Worm (Caenorhabditis elegans): Measurements from ENCODE around the gene F54F2.9.
A peak's percentile ranks its signal among the peaks of the same experiment; 100 is the strongest.

The F54F2.9 gene

ce11 chrIII:8795595-8796141, 31.4 kb downstream of the F54F2.9 start:
- TF ChIP-seq mbf-1 (tag; optimal IDR thresholded peaks at IDR 0.05) (no peak), aly-2 (tag; optimal IDR thresholded peaks at IDR 0.05) (no peak), skn-1 (tag; optimal IDR thresholded peaks at IDR 0.05) (no peak), nhr-11 (tag; optimal IDR thresholded peaks at IDR 0.05) (no peak), egl-27 (tag; optimal IDR thresholded peaks at IDR 0.05) (peak; percentile 97), nhr-23 (tag; optimal IDR thresholded peaks at IDR 0.05) (no peak), lin-11 (tag; optimal IDR thresholded peaks at IDR 0.05) (peak; percentile 87), lsy-2 (tag; optimal IDR thresholded peaks at IDR 0.05) (peak; percentile 83 to 95), zag-1 (tag; optimal IDR thresholded peaks at IDR 0.05) (peak; percentile 98), sma-3 (GFP tag; optimal IDR thresholded peaks at IDR 0.05) (peak; percentile 96), alr-1 (tag; optimal IDR thresholded peaks at IDR 0.05) (peak; percentile 85), R02D3.7 (tag; optimal IDR thresholded peaks at IDR 0.05) (peak; percentile 31), C34F6.9 (tag; optimal IDR thresholded peaks at IDR 0.05) (peak; percentile 97), ztf-4 (tag; optimal IDR thresholded peaks at IDR 0.05) (peak; percentile 96), lin-13 (GFP tag; optimal IDR thresholded peaks at IDR 0.05) (peak; percentile 95), nhr-10 (tag; optimal IDR thresholded peaks at IDR 0.05) (peak; percentile 29), lin-39 (tag; optimal IDR thresholded peaks at IDR 0.05) (peak; percentile 48), ceh-16 (tag; optimal IDR thresholded peaks at IDR 0.05) (peak; percentile 67), nhr-77 (tag; optimal IDR thresholded peaks at IDR 0.05) (peak; percentile 65), nhr-25 (tag; optimal IDR thresholded peaks at IDR 0.05) (peak; percentile 97), F13H6.1 (tag; optimal IDR thresholded peaks at IDR 0.05) (peak; percentile 99), sem-4 (tag; optimal IDR thresholded peaks at IDR 0.05) (peak; percentile 98), nhr-12 (tag; optimal IDR thresholded peaks at IDR 0.05) (no peak), ztf-11 (tag; optimal IDR thresholded peaks at IDR 0.05) (peak; percentile 13), unc-39 (tag; optimal IDR thresholded peaks at IDR 0.05) (peak; percentile 64), ama-1 (optimal IDR thresholded peaks at IDR 0.05) (peak; percentile 82), elt-1 (tag; optimal IDR thresholded peaks at IDR 0.05) (no peak), nhr-129 (tag; optimal IDR thresholded peaks at IDR 0.05) (peak; percentile 90), ceh-82 (tag; optimal IDR thresholded peaks at IDR 0.05) (peak; percentile 39), nhr-21 (tag; optimal IDR thresholded peaks at IDR 0.05) (peak; percentile 98), Y55F3AM.14 (GFP tag; optimal IDR thresholded peaks at IDR 0.05) (peak; percentile 94), blmp-1 (tag; optimal IDR thresholded peaks at IDR 0.05; ENCODE audit: insufficient read depth) (peak; percentile 87), nhr-237 (tag; optimal IDR thresholded peaks at IDR 0.05) (peak; percentile 54), mab-5 (tag; optimal IDR thresholded peaks at IDR 0.05) (peak; percentile 87), gmeb-1 (tag; optimal IDR thresholded peaks at IDR 0.05) (peak; percentile 77), unc-62 (GFP tag; optimal IDR thresholded peaks at IDR 0.05) (peak; percentile 98), sma-9 (GFP tag; optimal IDR thresholded peaks at IDR 0.05) (peak; percentile 99), sma-9 (tag; optimal IDR thresholded peaks at IDR 0.05) (peak; percentile 84), dmd-4 (tag; optimal IDR thresholded peaks at IDR 0.05) (no peak), fos-1 (tag; optimal IDR thresholded peaks at IDR 0.05) (peak; percentile 97), peb-1 (tag; optimal IDR thresholded peaks at IDR 0.05) (no peak), nhr-6 (tag; optimal IDR thresholded peaks at IDR 0.05) (peak; percentile 94), elt-3 (tag; optimal IDR thresholded peaks at IDR 0.05) (no peak), crh-2 (tag; optimal IDR thresholded peaks at IDR 0.05) (peak; percentile 96), ztf-1 (GFP tag; conservative IDR thresholded peaks at IDR 0.05) (no peak), mdl-1 (tag; optimal IDR thresholded peaks at IDR 0.05) (peak; percentile 91 to 94), unc-55 (GFP tag; optimal IDR thresholded peaks at IDR 0.05) (peak; percentile 96), snpc-4 (tag; optimal IDR thresholded peaks at IDR 0.05) (peak; percentile 95), ZK546.5 (tag; optimal IDR thresholded peaks at IDR 0.05) (peak; percentile 63)
